Fruit fly (Drosophila melanogaster): Measurements from ENCODE around the gene CG16852.

- peak; percentile 21 for TF ChIP-seq Crg-1 (GFP tag; optimal IDR thresholded peaks at IDR 0.05)
- no peak for TF ChIP-seq tj (GFP tag; optimal IDR thresholded peaks at IDR 0.05)
- peak; percentile 31 for TF ChIP-seq CG7045 (GFP tag; optimal IDR thresholded peaks at IDR 0.05)
Observed at dm6 chr2L:13513331-13514261, 27.0 kb upstream of the CG16852 start.
